Worm (Caenorhabditis elegans) whole organism, L2 larva: ENCODE measurements around the gene F33A8.7.

ENCODE experiments used
- ceh-16 ChIP-seq: fragments of 150-350 bp; optimal IDR thresholded peaks from 2 replicates; lab custom pipeline; 2014; ENCODE audit warnings: missing biosample characterization, missing genetic modification characterization
- mab-5 ChIP-seq: fragments of 150-350 bp; optimal IDR thresholded peaks from 2 replicates; lab custom pipeline; 2014; ENCODE audit warnings: missing biosample characterization, missing genetic modification characterization
- unc-62 ChIP-seq: fragments of 150-350 bp; optimal IDR thresholded peaks from 2 replicates; lab custom pipeline; 2014; ENCODE audit warnings: missing biosample characterization, missing genetic modification reagents, missing genetic modification characterization

ce11 chrII:11016884-11017283 lies 8.6 kb downstream of the F33A8.7 start:
- TF ChIP-seq ceh-16 (tag; lab: Kevin White, UChicago) (peak; percentile 85), mab-5 (tag; lab: Kevin White, UChicago) (no peak), unc-62 (no peak)
